Fruit fly (Drosophila melanogaster) whole organism, embryonic: ENCODE measurements around the gene TwdlX.
A peak's percentile ranks its signal among the peaks of the same experiment; 100 is the strongest.

Experiments
- Bdp1 ChIP-seq: fragments of 200-800 bp; sonication (Bioruptor generic); optimal IDR thresholded peaks from 3 replicates; lab custom pipeline; 2016; ENCODE audit warnings: missing biosample characterization, missing genetic modification characterization
- BtbVII ChIP-seq: fragments of 200-800 bp; sonication (Bioruptor generic); optimal IDR thresholded peaks from 3 replicates; lab custom pipeline; 2017; ENCODE audit warnings: missing biosample characterization, mild to moderate bottlenecking, missing genetic modification characterization
- CG10147 ChIP-seq: fragments of 200-800 bp; sonication (Bioruptor generic); optimal IDR thresholded peaks from 2 replicates; lab custom pipeline; 2019; ENCODE audit warnings: missing biosample characterization, mild to moderate bottlenecking, missing genetic modification characterization, moderate library complexity
- CG11093 ChIP-seq: fragments of 200-800 bp; sonication (Bioruptor generic); IDR thresholded peaks from 3 replicates; pipeline ENCODE4 v1.3.6; 2022; ENCODE audit warnings: missing biosample characterization, missing genetic modification characterization
- CG11456 ChIP-seq: fragments of 200-800 bp; sonication (Bioruptor generic); IDR thresholded peaks from 3 replicates; pipeline ENCODE4 v1.3.6; 2022; ENCODE audit warnings: missing biosample characterization, missing genetic modification characterization
- CG11723 ChIP-seq: fragments of 200-800 bp; sonication (Bioruptor generic); optimal IDR thresholded peaks from 2 replicates; lab custom pipeline; 2017; ENCODE audit warnings: missing biosample characterization, mild to moderate bottlenecking, missing genetic modification characterization
- CG1647 ChIP-seq: fragments of 200-800 bp; sonication (Bioruptor generic); optimal IDR thresholded peaks from 3 replicates; lab custom pipeline; 2016; ENCODE audit warnings: missing biosample characterization, missing genetic modification characterization
- CG16813 ChIP-seq: fragments of 200-800 bp; sonication (Bioruptor generic); IDR thresholded peaks from 3 replicates; pipeline ENCODE4 v1.3.6; 2022; ENCODE audit warnings: missing biosample characterization, missing genetic modification characterization; ENCODE audit not compliant: partially characterized antibody
- CG2129 ChIP-seq: fragments of 200-800 bp; sonication (Bioruptor generic); IDR thresholded peaks from 2 replicates; pipeline ENCODE4 v1.3.6; 2022; ENCODE audit warnings: missing biosample characterization, missing genetic modification characterization; ENCODE audit not compliant: partially characterized antibody
- CG2678 ChIP-seq: fragments of 200-800 bp; sonication (Bioruptor generic); optimal IDR thresholded peaks from 3 replicates; lab custom pipeline; 2019; ENCODE audit warnings: missing biosample characterization, mild to moderate bottlenecking, missing genetic modification characterization, moderate library complexity
- CG33213 ChIP-seq: fragments of 200-800 bp; sonication (Bioruptor generic); optimal IDR thresholded peaks from 3 replicates; lab custom pipeline; 2016; ENCODE audit warnings: missing biosample characterization, missing genetic modification characterization
- CG3995 ChIP-seq: fragments of 200-800 bp; sonication (Bioruptor generic); optimal IDR thresholded peaks from 3 replicates; lab custom pipeline; 2016; ENCODE audit warnings: missing biosample characterization, missing genetic modification characterization
- Dbx ChIP-seq: fragments of 200-800 bp; sonication (Bioruptor generic); IDR thresholded peaks from 3 replicates; pipeline ENCODE4 v1.3.6; 2022; ENCODE audit warnings: missing biosample characterization, missing genetic modification characterization
- E2f2 ChIP-seq: fragments of 200-800 bp; sonication (Bioruptor generic); IDR thresholded peaks from 2 replicates; pipeline ENCODE4 v1.3.6; 2022; ENCODE audit warnings: missing biosample characterization, missing genetic modification characterization
- Fer1 ChIP-seq: fragments of 200-800 bp; sonication (Bioruptor generic); optimal IDR thresholded peaks from 2 replicates; lab custom pipeline; 2017; ENCODE audit warnings: missing biosample characterization, mild to moderate bottlenecking, missing genetic modification characterization
- Hmr ChIP-seq: fragments of 200-800 bp; sonication (Bioruptor generic); optimal IDR thresholded peaks from 3 replicates; lab custom pipeline; 2017; ENCODE audit warnings: mild to moderate bottlenecking, missing biosample characterization, missing genetic modification reagents, missing genetic modification characterization
- NK7.1 ChIP-seq: fragments of 200-800 bp; sonication (Bioruptor generic); optimal IDR thresholded peaks from 3 replicates; lab custom pipeline; 2016; ENCODE audit warnings: missing biosample characterization, missing genetic modification characterization
- Opbp ChIP-seq: fragments of 200-800 bp; sonication (Bioruptor generic); IDR thresholded peaks from 3 replicates; pipeline ENCODE4 v1.3.6; 2022; ENCODE audit warnings: missing biosample characterization, missing genetic modification characterization; ENCODE audit not compliant: partially characterized antibody
- Pdp1 ChIP-seq, 2 experiments: fragments of 200-800 bp; sonication (Bioruptor generic); optimal IDR thresholded peaks; 3 replicates each; lab custom pipeline; 2016; ENCODE audit warnings: missing biosample characterization in 2 of 2, missing genetic modification characterization in 2 of 2, mild to moderate bottlenecking in 1 of 2, moderate library complexity in 1 of 2
- Rfx ChIP-seq: fragments of 200-800 bp; sonication (Bioruptor generic); IDR thresholded peaks from 2 replicates; pipeline ENCODE4 v1.3.6; 2022; ENCODE audit warnings: missing biosample characterization, missing genetic modification characterization
- Sox102F ChIP-seq: fragments of 200-800 bp; sonication (Bioruptor generic); optimal IDR thresholded peaks from 2 replicates; lab custom pipeline; 2018; ENCODE audit warnings: missing biosample characterization, mild to moderate bottlenecking, missing genetic modification characterization, moderate library complexity
- Trl ChIP-seq, 3 experiments: fragments of >200 bp in 2 of 3; fragments of 200-800 bp in 1 of 3; sonication (Bioruptor generic) in 1 of 3; optimal IDR thresholded peaks; 2 replicates in 1 of 3; 3 replicates in 2 of 3; lab custom pipeline; 2016 to 2017; ENCODE audit warnings: missing biosample characterization in 1 of 3, missing genetic modification characterization in 1 of 3
- Vsx1 ChIP-seq: fragments of 200-800 bp; sonication (Bioruptor generic); optimal IDR thresholded peaks from 2 replicates; lab custom pipeline; 2017; ENCODE audit warnings: missing biosample characterization, mild to moderate bottlenecking, missing genetic modification characterization, missing genetic modification reagents
- az2 ChIP-seq: fragments of 200-800 bp; sonication (Bioruptor generic); optimal IDR thresholded peaks from 3 replicates; lab custom pipeline; 2016; ENCODE audit warnings: missing biosample characterization, missing genetic modification characterization
- cato ChIP-seq: fragments of 200-800 bp; sonication (Bioruptor generic); optimal IDR thresholded peaks from 2 replicates; lab custom pipeline; 2016; ENCODE audit warnings: missing biosample characterization, missing genetic modification characterization, borderline replicate concordance
- corto ChIP-seq: fragments of 200-800 bp; sonication (Bioruptor generic); optimal IDR thresholded peaks from 2 replicates; lab custom pipeline; 2016; ENCODE audit warnings: missing biosample characterization, mild to moderate bottlenecking, missing genetic modification characterization, moderate library complexity
- dysf ChIP-seq: fragments of 200-800 bp; sonication (Bioruptor generic); IDR thresholded peaks from 3 replicates; pipeline ENCODE4 v1.3.6; 2022; ENCODE audit warnings: missing biosample characterization, missing genetic modification characterization
- emc ChIP-seq: fragments of 200-800 bp; sonication (Bioruptor generic); optimal IDR thresholded peaks from 2 replicates; lab custom pipeline; 2016; ENCODE audit warnings: missing biosample characterization, missing genetic modification characterization
- ems ChIP-seq: fragments of 200-800 bp; sonication (Bioruptor generic); optimal IDR thresholded peaks from 3 replicates; lab custom pipeline; 2016; ENCODE audit warnings: missing biosample characterization, missing genetic modification characterization
- eyg ChIP-seq: fragments of 200-800 bp; sonication (Bioruptor generic); optimal IDR thresholded peaks from 3 replicates; lab custom pipeline; 2016; ENCODE audit warnings: missing biosample characterization, missing genetic modification characterization
- gsb-n ChIP-seq: fragments of 200-800 bp; sonication (Bioruptor generic); optimal IDR thresholded peaks from 3 replicates; lab custom pipeline; 2018; ENCODE audit warnings: missing biosample characterization, mild to moderate bottlenecking, missing genetic modification characterization
- kay ChIP-seq: fragments of 200-800 bp; sonication (Bioruptor generic); optimal IDR thresholded peaks from 2 replicates; lab custom pipeline; 2016; ENCODE audit warnings: missing biosample characterization, missing genetic modification characterization
- knrl ChIP-seq: fragments of 200-800 bp; sonication (Bioruptor generic); IDR thresholded peaks from 3 replicates; pipeline ENCODE4 v1.3.6; 2022; ENCODE audit warnings: missing biosample characterization, missing genetic modification characterization; ENCODE audit not compliant: partially characterized antibody
- lab ChIP-seq: fragments of 200-800 bp; sonication (Bioruptor generic); optimal IDR thresholded peaks from 3 replicates; lab custom pipeline; 2017; ENCODE audit warnings: missing biosample characterization, missing genetic modification characterization, mild to moderate bottlenecking, moderate library complexity, missing genetic modification reagents
- lola ChIP-seq, 3 experiments: fragments of >200 bp in 2 of 3; fragments of 200-800 bp in 1 of 3; sonication (Bioruptor generic) in 1 of 3; optimal IDR thresholded peaks; 2 replicates each; lab custom pipeline; 2017 to 2019; ENCODE audit warnings: missing biosample characterization in 3 of 3, missing genetic modification characterization in 3 of 3, mild to moderate bottlenecking in 1 of 3, moderate library complexity in 1 of 3
- mam ChIP-seq: fragments of 200-800 bp; sonication (Bioruptor generic); optimal IDR thresholded peaks from 3 replicates; lab custom pipeline; 2016; ENCODE audit warnings: missing biosample characterization, missing genetic modification characterization
- mirr ChIP-seq: fragments of 200-800 bp; sonication (Bioruptor generic); optimal IDR thresholded peaks from 3 replicates; lab custom pipeline; 2018; ENCODE audit warnings: missing biosample characterization, mild to moderate bottlenecking, missing genetic modification characterization
- mld ChIP-seq: fragments of 200-800 bp; sonication (Bioruptor generic); IDR thresholded peaks from 3 replicates; pipeline ENCODE4 v1.3.6; 2022; ENCODE audit warnings: missing biosample characterization, missing genetic modification characterization; ENCODE audit not compliant: partially characterized antibody
- pan ChIP-seq, 4 experiments: fragments of >200 bp in 3 of 4; fragments of 200-800 bp in 1 of 4; sonication (Bioruptor generic) in 1 of 4; optimal IDR thresholded peaks in 3 of 4; IDR thresholded peaks in 1 of 4; 2 replicates each; pipeline versions ENCODE4 v1.3.6 to Lab custom; 2017 to 2022; ENCODE audit warnings: missing biosample characterization in 2 of 4, missing genetic modification characterization in 2 of 4, mixed read lengths in 1 of 4
- pita ChIP-seq: fragments of 200-800 bp; sonication (Bioruptor generic); optimal IDR thresholded peaks from 2 replicates; lab custom pipeline; 2017; ENCODE audit warnings: missing biosample characterization, mild to moderate bottlenecking, missing genetic modification characterization
- pros ChIP-seq: fragments of 200-800 bp; sonication (Bioruptor generic); optimal IDR thresholded peaks from 3 replicates; lab custom pipeline; 2019; ENCODE audit warnings: missing biosample characterization, mild to moderate bottlenecking, missing genetic modification characterization, moderate library complexity
- so ChIP-seq: fragments of 200-800 bp; sonication (Bioruptor generic); IDR thresholded peaks from 3 replicates; pipeline ENCODE4 v1.3.6; 2022; ENCODE audit warnings: missing biosample characterization, missing genetic modification characterization
- tna ChIP-seq: fragments of 200-800 bp; sonication (Bioruptor generic); IDR thresholded peaks from 2 replicates; pipeline ENCODE4 v1.3.6; 2022; ENCODE audit warnings: missing biosample characterization, missing genetic modification characterization; ENCODE audit not compliant: partially characterized antibody
- unpg ChIP-seq: fragments of 200-800 bp; sonication (Bioruptor generic); optimal IDR thresholded peaks from 3 replicates; lab custom pipeline; 2018; ENCODE audit warnings: missing biosample characterization, mild to moderate bottlenecking, missing genetic modification characterization, moderate library complexity
- wor ChIP-seq: fragments of 200-800 bp; sonication (Bioruptor generic); IDR thresholded peaks from 2 replicates; pipeline ENCODE4 v1.3.6; 2022; ENCODE audit warnings: missing biosample characterization, missing genetic modification characterization
- zf30C ChIP-seq: fragments of 200-800 bp; sonication (Bioruptor generic); optimal IDR thresholded peaks from 3 replicates; lab custom pipeline; 2018; ENCODE audit warnings: missing biosample characterization, mild to moderate bottlenecking, missing genetic modification characterization

Gene TwdlX

DNA sequence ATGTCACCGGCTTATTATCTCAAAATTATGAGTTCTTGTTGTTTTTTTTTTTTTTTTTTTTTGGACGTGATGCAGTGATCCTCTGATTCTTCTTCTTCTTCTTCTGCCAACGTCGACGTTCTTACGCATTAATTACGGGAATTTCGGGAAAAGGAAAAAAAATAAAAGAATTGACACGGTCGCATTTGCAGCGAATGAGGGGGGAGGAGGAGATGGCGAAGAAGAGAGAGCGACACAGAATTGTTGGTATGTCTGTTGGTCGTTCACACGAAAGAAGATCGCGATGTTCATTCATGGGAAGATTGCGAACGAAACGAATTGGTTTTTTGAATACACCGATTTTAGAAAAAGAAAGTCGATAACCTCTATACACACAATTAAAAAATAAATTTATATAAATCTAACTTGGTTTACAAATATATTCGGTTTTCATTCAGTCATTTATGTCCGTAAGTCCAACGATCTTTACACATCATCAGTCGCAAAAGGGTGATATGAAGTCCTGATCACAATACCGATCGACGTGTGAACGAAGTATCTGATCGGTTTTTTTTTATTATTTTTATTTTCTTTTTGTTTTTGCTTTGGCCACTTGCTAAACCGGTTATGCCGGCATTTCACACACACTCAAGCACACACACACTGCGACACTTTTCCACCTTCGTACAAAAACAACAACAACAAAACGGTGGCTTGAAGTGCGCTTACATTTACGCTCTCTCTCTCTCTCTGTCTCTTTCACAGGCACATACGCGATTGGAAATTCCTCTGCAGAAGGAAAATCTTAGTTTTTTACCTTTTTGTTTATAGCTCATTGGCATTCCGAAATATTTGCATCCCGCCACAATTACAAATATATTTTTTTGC is 20.1 kb downstream of the TwdlX start (continued):
- no peak for TF ChIP-seq tna (GFP tag; lab: Robert Waterston, UW)
- TF ChIP-seq lab (GFP tag; lab: Kevin White, UChicago), result peak; percentile 73
- no peak for TF ChIP-seq kay (GFP tag; lab: Kevin White, UChicago)
- no peak for TF ChIP-seq Dbx (GFP tag; lab: Robert Waterston, UW)
- no peak for TF ChIP-seq pan (optimal IDR thresholded peaks at IDR 0.05; lab: Kevin White, UChicago)
- peak in 1 of 2 experiments; percentile 42 for TF ChIP-seq pan (GFP tag; optimal IDR thresholded peaks at IDR 0.05 in 1 of 2, IDR thresholded peaks at IDR 0.05 in 1 of 2)
- TF ChIP-seq ems (GFP tag; lab: Kevin White, UChicago), result no peak
- TF ChIP-seq Fer1 (GFP tag; lab: Kevin White, UChicago), result peak; percentile 81
- peak; percentile 75 for TF ChIP-seq BtbVII (GFP tag; lab: Kevin White, UChicago)
- TF ChIP-seq pita, result no peak
- no peak for TF ChIP-seq knrl (GFP tag; lab: Robert Waterston, UW)
- peak; percentile 62 for TF ChIP-seq Hmr (GFP tag; lab: Kevin White, UChicago)
- TF ChIP-seq az2 (GFP tag; lab: Kevin White, UChicago), result peak; percentile 56
- TF ChIP-seq so (GFP tag; lab: Robert Waterston, UW), result peak; percentile 79; the same call in 1 of the 3 replicates
- no peak for TF ChIP-seq zf30C (GFP tag; lab: Kevin White, UChicago)
- peak; percentile 78 for TF ChIP-seq corto (GFP tag; lab: Kevin White, UChicago)
- no peak for TF ChIP-seq CG16813 (GFP tag; lab: Robert Waterston, UW)
- TF ChIP-seq CG11456 (GFP tag; lab: Robert Waterston, UW), result no peak
- TF ChIP-seq wor (GFP tag; lab: Robert Waterston, UW), result peak; percentile 26; the same call in 1 of the 2 replicates
- TF ChIP-seq lola (GFP tag; optimal IDR thresholded peaks at IDR 0.05; lab: Kevin White, UChicago), result peak in 1 of 3 experiments; percentile 85
- peak; percentile 70 for TF ChIP-seq Rfx (GFP tag; lab: Robert Waterston, UW)
- peak; percentile 30 for TF ChIP-seq Bdp1 (GFP tag; lab: Kevin White, UChicago)
- TF ChIP-seq CG3995 (GFP tag; lab: Kevin White, UChicago), result no peak
- TF ChIP-seq CG2129 (GFP tag; lab: Robert Waterston, UW), result no peak
- peak; percentile 63 for TF ChIP-seq CG11723 (GFP tag; lab: Kevin White, UChicago)
- TF ChIP-seq unpg (GFP tag; lab: Kevin White, UChicago), result peak; percentile 79
- no peak for TF ChIP-seq mam (GFP tag; lab: Kevin White, UChicago)
- no peak for TF ChIP-seq E2f2
- TF ChIP-seq pros, result peak; percentile 55
- TF ChIP-seq mirr (GFP tag; lab: Kevin White, UChicago), result no peak
- TF ChIP-seq CG10147, result peak; percentile 81
- no peak for TF ChIP-seq eyg (GFP tag; lab: Kevin White, UChicago)
- TF ChIP-seq Trl (optimal IDR thresholded peaks at IDR 0.05; lab: Kevin White, UChicago), result peak in 1 of 2 experiments; percentile 48
- TF ChIP-seq Trl (GFP tag; optimal IDR thresholded peaks at IDR 0.05; lab: Kevin White, UChicago), result no peak
- no peak for TF ChIP-seq CG1647 (GFP tag; lab: Kevin White, UChicago)
- TF ChIP-seq Sox102F, result peak; percentile 71
- peak; percentile 74; the same call in 2 of the 3 replicates for TF ChIP-seq dysf (GFP tag; lab: Robert Waterston, UW)
- peak; percentile 62 for TF ChIP-seq Vsx1 (GFP tag; lab: Kevin White, UChicago)
- no peak for TF ChIP-seq CG11093
- TF ChIP-seq Pdp1 (GFP tag; optimal IDR thresholded peaks at IDR 0.05; lab: Kevin White, UChicago), result peak; percentile 12 to 33
- no peak for TF ChIP-seq mld (GFP tag; lab: Robert Waterston, UW)
- TF ChIP-seq emc (GFP tag; lab: Kevin White, UChicago), result no peak
- peak; percentile 73 for TF ChIP-seq gsb-n (tag; lab: Kevin White, UChicago)
- TF ChIP-seq NK7.1 (GFP tag; lab: Kevin White, UChicago), result peak; percentile 33
- TF ChIP-seq Opbp (GFP tag; lab: Robert Waterston, UW), result no peak
- TF ChIP-seq CG2678 (tag; lab: Kevin White, UChicago), result peak; percentile 87
- TF ChIP-seq cato (GFP tag; lab: Kevin White, UChicago), result no peak
- no peak for TF ChIP-seq CG33213 (GFP tag; lab: Kevin White, UChicago)
